Worm (Caenorhabditis elegans) whole organism, L1 larva: Measurements from ENCODE around the gene fbxl-2.

ENCODE experiments used
- aly-2 ChIP-seq: fragments of 150-350 bp; optimal IDR thresholded peaks from 2 replicates; lab custom pipeline; 2014; ENCODE audit warnings: missing biosample characterization, missing genetic modification characterization
- lsy-2 ChIP-seq, 2 experiments: fragments of 150-350 bp; optimal IDR thresholded peaks; 2 replicates each; lab custom pipeline; 2014; ENCODE audit warnings: missing biosample characterization in 2 of 2, missing genetic modification characterization in 2 of 2
- mef-2 ChIP-seq: fragments of 150-350 bp; optimal IDR thresholded peaks from 2 replicates; lab custom pipeline; 2014; ENCODE audit warnings: missing biosample characterization, missing genetic modification characterization
- nhr-28 ChIP-seq: fragments of 150-350 bp; optimal IDR thresholded peaks from 2 replicates; lab custom pipeline; 2014; ENCODE audit warnings: missing biosample characterization, missing genetic modification characterization
- nhr-47 ChIP-seq: sonication (generic microtip); optimal IDR thresholded peaks from 2 replicates; lab custom pipeline; 2016; ENCODE audit warnings: mild to moderate bottlenecking, missing genetic modification characterization, moderate library complexity, missing compliant biosample characterization
- pqm-1 ChIP-seq: sonication (generic microtip); optimal IDR thresholded peaks from 3 replicates; lab custom pipeline; 2017; ENCODE audit warnings: missing biosample characterization, missing genetic modification characterization
- unc-62 ChIP-seq: fragments of 150-350 bp; optimal IDR thresholded peaks from 2 replicates; lab custom pipeline; 2014; ENCODE audit warnings: missing biosample characterization, missing genetic modification reagents, missing genetic modification characterization

DNA sequence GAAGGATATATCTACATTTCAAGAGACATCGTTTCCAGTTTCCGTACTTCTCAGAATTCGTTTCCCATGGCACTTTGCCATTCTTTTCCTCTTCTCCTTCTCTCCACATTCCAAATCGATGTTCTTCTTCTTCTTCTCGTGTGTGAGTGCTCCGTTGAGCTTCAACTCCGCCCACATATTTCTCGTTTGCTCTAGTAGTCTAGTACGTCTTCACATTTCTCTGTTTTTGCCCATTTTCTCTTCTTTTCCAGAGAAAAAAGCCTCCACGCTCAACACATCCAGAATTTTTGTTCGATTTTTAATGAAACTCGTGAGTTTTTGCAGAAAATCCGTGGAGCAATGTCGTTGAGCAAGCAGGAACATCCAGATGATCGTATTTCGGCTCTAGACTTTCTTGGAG lies 48.2 kb upstream of the fbxl-2 start, which contains the start of gene T04A8.18:
- TF ChIP-seq nhr-47 (no peak), nhr-28 (tag; lab: Kevin White, UChicago) (no peak), aly-2 (tag; lab: Kevin White, UChicago) (no peak), unc-62 (GFP tag; lab: Kevin White, UChicago) (no peak), lsy-2 (tag; optimal IDR thresholded peaks at IDR 0.05; lab: Kevin White, UChicago) (no peak), pqm-1 (no peak), mef-2 (tag; lab: Kevin White, UChicago) (no peak)
